Worm (Caenorhabditis elegans): Measurements from ENCODE around the gene dlhd-1.

dlhd-1 gene

DNA sequence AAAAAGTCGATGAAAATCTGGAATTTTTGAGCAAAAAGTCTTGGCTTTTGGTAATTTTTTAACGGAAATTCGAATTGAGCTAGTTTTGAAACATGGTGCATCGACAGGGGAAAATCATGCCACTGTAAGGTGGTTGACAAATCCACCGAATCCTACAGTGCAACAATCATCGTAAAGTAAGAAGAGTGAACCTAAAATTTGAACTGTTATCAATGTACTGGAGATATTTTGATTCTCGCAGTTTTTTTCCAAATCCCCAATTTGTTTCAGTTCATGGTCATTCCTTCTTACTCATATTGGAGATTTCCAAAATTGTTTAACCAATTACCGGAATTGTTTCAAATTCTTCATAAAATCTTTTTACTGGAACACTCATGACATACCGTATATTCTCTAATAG, 19.2 kb downstream of the dlhd-1 start:
- TF ChIP-seq lsy-12 (tag; optimal IDR thresholded peaks at IDR 0.05), result no peak
- TF ChIP-seq elt-2 (tag; optimal IDR thresholded peaks at IDR 0.05), result peak; percentile 30

DNA sequence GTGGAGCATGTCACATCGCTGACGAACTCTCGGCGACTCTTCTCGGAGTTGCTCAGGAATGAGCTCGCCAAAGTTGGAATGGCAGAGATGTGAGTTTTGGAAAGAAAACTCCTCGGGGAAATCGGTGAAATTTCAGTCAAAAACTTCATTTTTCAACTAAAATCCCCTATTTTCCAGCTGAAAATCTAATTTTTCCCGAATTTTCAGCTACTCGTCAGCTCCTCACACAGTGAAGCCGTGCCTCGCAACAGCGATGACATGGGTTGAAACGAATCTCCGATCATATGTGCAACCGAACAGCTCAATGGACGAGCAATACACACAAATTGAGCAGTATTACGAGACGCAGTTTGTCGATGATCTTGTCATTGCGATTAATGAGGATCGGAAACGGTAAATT, 20.1 kb downstream of the dlhd-1 start:
- no peak for TF ChIP-seq ZK546.5 (tag; optimal IDR thresholded peaks at IDR 0.05)
- TF ChIP-seq fkh-2 (tag; optimal IDR thresholded peaks at IDR 0.05), result no peak
- no peak for TF ChIP-seq nhr-28 (tag; optimal IDR thresholded peaks at IDR 0.05)
- no peak for TF ChIP-seq R02D3.7 (tag; optimal IDR thresholded peaks at IDR 0.05)
- TF ChIP-seq eor-1 (tag; optimal IDR thresholded peaks at IDR 0.05), result no peak
- no peak for TF ChIP-seq ztf-4 (tag; optimal IDR thresholded peaks at IDR 0.05)
- TF ChIP-seq pha-4 (tag; optimal IDR thresholded peaks at IDR 0.05), result no peak
- no peak for TF ChIP-seq nhr-23 (tag; optimal IDR thresholded peaks at IDR 0.05)
- TF ChIP-seq lin-39 (tag; optimal IDR thresholded peaks at IDR 0.05), result no peak
- TF ChIP-seq daf-12 (tag; optimal IDR thresholded peaks at IDR 0.05), result no peak
- no peak for TF ChIP-seq jun-1 (tag; optimal IDR thresholded peaks at IDR 0.05)
- TF ChIP-seq skn-1 (tag; optimal IDR thresholded peaks at IDR 0.05), result no peak
- no peak for TF ChIP-seq fos-1 (tag; optimal IDR thresholded peaks at IDR 0.05)
- no peak for TF ChIP-seq nhr-67 (tag; optimal IDR thresholded peaks at IDR 0.05)
- TF ChIP-seq aly-2 (tag; optimal IDR thresholded peaks at IDR 0.05), result no peak
- no peak for TF ChIP-seq snpc-4 (tag; optimal IDR thresholded peaks at IDR 0.05)
- TF ChIP-seq nhr-77 (tag; optimal IDR thresholded peaks at IDR 0.05), result no peak
- no peak for TF ChIP-seq nfya-1 (tag; optimal IDR thresholded peaks at IDR 0.05; ENCODE audit: insufficient read depth)
- TF ChIP-seq elt-3 (tag; optimal IDR thresholded peaks at IDR 0.05), result no peak

DNA sequence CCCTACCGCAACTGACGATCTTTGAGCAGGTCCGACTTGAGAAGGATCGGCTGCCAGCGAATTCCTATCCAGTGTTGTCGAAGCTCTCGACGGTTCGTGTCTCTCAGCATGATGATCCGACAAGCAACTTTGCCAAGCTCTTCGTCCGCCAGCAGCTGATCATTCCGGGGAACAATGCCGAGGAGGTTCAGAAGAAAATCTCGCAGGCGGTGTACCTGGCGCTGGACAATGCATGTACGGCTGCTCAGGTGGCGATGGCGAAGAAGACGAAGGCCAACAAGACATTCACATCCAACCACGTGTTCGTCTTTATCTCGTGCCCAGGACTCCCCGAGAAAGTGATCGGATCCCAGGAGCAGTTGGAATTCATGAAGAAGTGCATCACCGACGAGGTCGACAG, 22.5 kb downstream of the dlhd-1 start:
- TF ChIP-seq skn-1 (tag; optimal IDR thresholded peaks at IDR 0.05) (no peak), lsy-12 (tag; optimal IDR thresholded peaks at IDR 0.05) (no peak), nhr-237 (tag; optimal IDR thresholded peaks at IDR 0.05) (no peak), hmg-11 (tag; optimal IDR thresholded peaks at IDR 0.05) (no peak), mdl-1 (tag; optimal IDR thresholded peaks at IDR 0.05) (no peak), ztf-11 (tag; optimal IDR thresholded peaks at IDR 0.05) (no peak), ztf-4 (tag; optimal IDR thresholded peaks at IDR 0.05) (no peak), ceh-16 (tag; optimal IDR thresholded peaks at IDR 0.05) (no peak), fkh-2 (tag; optimal IDR thresholded peaks at IDR 0.05) (no peak), elt-3 (tag; optimal IDR thresholded peaks at IDR 0.05) (no peak), ZK546.5 (tag; optimal IDR thresholded peaks at IDR 0.05) (no peak), nhr-11 (tag; optimal IDR thresholded peaks at IDR 0.05) (no peak), nhr-43 (tag; optimal IDR thresholded peaks at IDR 0.05; ENCODE audit: poor library complexity, severe bottlenecking) (no peak), nhr-12 (tag; optimal IDR thresholded peaks at IDR 0.05) (no peak), aly-2 (tag; optimal IDR thresholded peaks at IDR 0.05) (no peak), elt-1 (tag; optimal IDR thresholded peaks at IDR 0.05) (no peak), mml-1 (tag; optimal IDR thresholded peaks at IDR 0.05) (no peak)

DNA sequence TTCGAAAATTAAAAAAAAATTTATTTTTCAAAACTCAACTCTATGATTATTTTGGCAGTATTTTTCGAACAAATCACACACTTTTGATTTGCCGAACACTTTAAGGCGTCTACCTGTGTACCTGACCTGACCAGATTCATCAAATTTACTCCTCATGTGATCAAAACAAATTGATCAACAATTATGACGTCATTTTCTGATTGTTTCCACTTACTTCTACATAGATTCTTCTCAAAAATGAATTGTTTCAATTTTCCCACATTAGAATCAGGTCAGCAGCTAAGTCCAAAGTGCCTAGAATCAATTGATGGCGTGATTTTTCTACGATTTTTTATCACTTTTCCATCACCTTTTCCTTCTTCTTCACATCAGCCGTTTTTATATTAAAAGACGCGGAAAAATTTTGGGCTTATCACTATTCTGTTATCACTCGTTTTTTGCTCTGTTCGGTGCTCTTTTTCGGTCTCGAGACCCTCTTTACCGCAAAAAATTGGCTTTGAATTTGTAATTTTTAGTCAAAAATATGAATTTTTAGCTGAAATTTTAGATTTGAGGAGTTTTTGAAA, 28.7 kb downstream of the dlhd-1 start:
- TF ChIP-seq fos-1 (tag; optimal IDR thresholded peaks at IDR 0.05) (no peak), pha-4 (tag; optimal IDR thresholded peaks at IDR 0.05) (no peak), tbx-2 (tag; optimal IDR thresholded peaks at IDR 0.05) (no peak), pqm-1 (tag; optimal IDR thresholded peaks at IDR 0.05) (peak; percentile 64), nhr-23 (tag; optimal IDR thresholded peaks at IDR 0.05) (peak; percentile 29), elt-3 (tag; optimal IDR thresholded peaks at IDR 0.05) (no peak), mml-1 (tag; optimal IDR thresholded peaks at IDR 0.05) (no peak), daf-12 (tag; optimal IDR thresholded peaks at IDR 0.05) (no peak), mdl-1 (tag; optimal IDR thresholded peaks at IDR 0.05) (no peak), fkh-10 (GFP tag; optimal IDR thresholded peaks at IDR 0.05) (no peak), nhr-25 (tag; optimal IDR thresholded peaks at IDR 0.05) (no peak), ama-1 (optimal IDR thresholded peaks at IDR 0.05) (no peak), ceh-16 (tag; optimal IDR thresholded peaks at IDR 0.05) (no peak), ZK546.5 (tag; optimal IDR thresholded peaks at IDR 0.05) (no peak), snpc-4 (tag; optimal IDR thresholded peaks at IDR 0.05) (no peak), eor-1 (tag; optimal IDR thresholded peaks at IDR 0.05) (no peak), nhr-11 (tag; optimal IDR thresholded peaks at IDR 0.05) (no peak), nhr-67 (tag; optimal IDR thresholded peaks at IDR 0.05) (no peak), jun-1 (tag; optimal IDR thresholded peaks at IDR 0.05) (no peak), fkh-2 (tag; optimal IDR thresholded peaks at IDR 0.05) (no peak), nhr-76 (tag; optimal IDR thresholded peaks at IDR 0.05) (no peak), nhr-43 (tag; optimal IDR thresholded peaks at IDR 0.05; ENCODE audit: poor library complexity, severe bottlenecking) (peak; percentile 65), aly-2 (tag; optimal IDR thresholded peaks at IDR 0.05) (no peak), ztf-11 (tag; optimal IDR thresholded peaks at IDR 0.05) (no peak), elt-2 (tag; optimal IDR thresholded peaks at IDR 0.05) (peak; percentile 76), R02D3.7 (tag; optimal IDR thresholded peaks at IDR 0.05) (no peak)
